Worm (Caenorhabditis elegans) whole organism, L4/young adult: Measurements from ENCODE around the gene T28A8.6.

Experiments
- W03F9.2 ChIP-seq: fragments of 150-350 bp; optimal IDR thresholded peaks from 2 replicates; lab custom pipeline; 2014; ENCODE audit warnings: missing biosample characterization, missing genetic modification characterization
- dao-5 ChIP-seq: sonication (generic microtip); optimal IDR thresholded peaks from 2 replicates; lab custom pipeline; 2016; ENCODE audit warnings: missing genotype, missing genetic modification characterization, moderate library complexity, missing compliant biosample characterization
- him-1 ChIP-seq: sonication (generic microtip); optimal IDR thresholded peaks from 2 replicates; lab custom pipeline; 2016; ENCODE audit warnings: missing genotype, missing genetic modification reagents, missing genetic modification characterization, missing compliant biosample characterization

ce11 chrIII:13501599-13501998, 2.6 kb downstream of the T28A8.6 start, which contains the start of gene T28A8.5:
- no peak for TF ChIP-seq him-1 (tag; lab: Kevin White, UChicago)
- no peak for TF ChIP-seq dao-5 (tag; lab: Kevin White, UChicago)
- no peak for TF ChIP-seq W03F9.2 (tag; lab: Kevin White, UChicago)
